Fruit fly (Drosophila melanogaster) whole organism, embryonic: Measurements from ENCODE around the gene Patr-1.

Experiments used
- Awh ChIP-seq: fragments of 200-800 bp; sonication (Bioruptor generic); IDR thresholded peaks from 2 replicates; pipeline ENCODE4, ENCODE4 v1.3.6; 2022; ENCODE audit warnings: missing biosample characterization, missing genetic modification characterization
- Bgb ChIP-seq: fragments of 200-800 bp; sonication (Bioruptor generic); IDR thresholded peaks from 2 replicates; pipeline ENCODE4 v1.3.6; 2022; ENCODE audit warnings: missing biosample characterization, missing genetic modification characterization; ENCODE audit not compliant: partially characterized antibody
- CG10979 ChIP-seq: fragments of 200-800 bp; sonication (Bioruptor generic); optimal IDR thresholded peaks from 2 replicates; lab custom pipeline; 2018; ENCODE audit warnings: missing biosample characterization, mild to moderate bottlenecking, missing genetic modification characterization, moderate library complexity
- CG11560 ChIP-seq: fragments of 200-800 bp; sonication (Bioruptor generic); IDR thresholded peaks from 3 replicates; pipeline ENCODE4 v1.3.6; 2022; ENCODE audit warnings: missing biosample characterization, missing genetic modification characterization
- CG14965 ChIP-seq: fragments of 200-800 bp; sonication (Bioruptor generic); optimal IDR thresholded peaks from 2 replicates; lab custom pipeline; 2016; ENCODE audit warnings: missing biosample characterization, missing genetic modification characterization, borderline replicate concordance
- CG15514 ChIP-seq: fragments of 200-800 bp; sonication (Bioruptor generic); optimal IDR thresholded peaks from 3 replicates; lab custom pipeline; 2017; ENCODE audit warnings: missing biosample characterization, missing genetic modification characterization, mild to moderate bottlenecking, moderate library complexity, missing genetic modification reagents
- CG1647 ChIP-seq: fragments of 200-800 bp; sonication (Bioruptor generic); optimal IDR thresholded peaks from 3 replicates; lab custom pipeline; 2016; ENCODE audit warnings: missing biosample characterization, missing genetic modification characterization
- CG2129 ChIP-seq: fragments of 200-800 bp; sonication (Bioruptor generic); IDR thresholded peaks from 2 replicates; pipeline ENCODE4 v1.3.6; 2022; ENCODE audit warnings: missing biosample characterization, missing genetic modification characterization; ENCODE audit not compliant: partially characterized antibody
- CG3407 ChIP-seq: fragments of 200-800 bp; sonication (Bioruptor generic); optimal IDR thresholded peaks from 2 replicates; lab custom pipeline; 2018; ENCODE audit warnings: missing biosample characterization, mild to moderate bottlenecking, missing genetic modification characterization
- CG42726 ChIP-seq: fragments of 200-800 bp; sonication (Bioruptor generic); IDR thresholded peaks from 2 replicates; pipeline ENCODE4 v1.3.6; 2022; ENCODE audit warnings: missing biosample characterization, missing genetic modification characterization; ENCODE audit not compliant: partially characterized antibody
- CG6254 ChIP-seq: fragments of 200-800 bp; sonication (Bioruptor generic); optimal IDR thresholded peaks from 3 replicates; lab custom pipeline; 2017; ENCODE audit warnings: mild to moderate bottlenecking, missing biosample characterization, missing genetic modification reagents, missing genetic modification characterization
- CG6654 ChIP-seq: fragments of 200-800 bp; sonication (Bioruptor generic); optimal IDR thresholded peaks from 2 replicates; lab custom pipeline; 2017; ENCODE audit warnings: missing biosample characterization, mild to moderate bottlenecking, missing genetic modification characterization
- CG6689 ChIP-seq: fragments of 200-800 bp; sonication (Bioruptor generic); IDR thresholded peaks from 2 replicates; pipeline ENCODE4 v1.3.6; 2022; ENCODE audit warnings: missing biosample characterization, missing genetic modification characterization
- CG6791 ChIP-seq: fragments of 200-800 bp; sonication (Bioruptor generic); IDR thresholded peaks from 3 replicates; pipeline ENCODE4 v1.3.6; 2022; ENCODE audit warnings: missing biosample characterization, missing genetic modification characterization; ENCODE audit not compliant: partially characterized antibody
- CG6854 ChIP-seq: fragments of 200-800 bp; sonication (Bioruptor generic); optimal IDR thresholded peaks from 3 replicates; lab custom pipeline; 2017; ENCODE audit warnings: missing biosample characterization, mild to moderate bottlenecking, missing genetic modification characterization
- CG7928 ChIP-seq: fragments of 200-800 bp; sonication (Bioruptor generic); optimal IDR thresholded peaks from 2 replicates; lab custom pipeline; 2017; ENCODE audit warnings: missing biosample characterization, mild to moderate bottlenecking, missing genetic modification characterization
- CG7987 ChIP-seq: fragments of 200-800 bp; sonication (Bioruptor generic); optimal IDR thresholded peaks from 2 replicates; lab custom pipeline; 2018; ENCODE audit warnings: missing biosample characterization, mild to moderate bottlenecking, missing genetic modification characterization, moderate library complexity
- CG8359 ChIP-seq: fragments of 200-800 bp; sonication (Bioruptor generic); optimal IDR thresholded peaks from 2 replicates; lab custom pipeline; 2017; ENCODE audit warnings: missing biosample characterization, mild to moderate bottlenecking, missing genetic modification characterization, borderline replicate concordance
- CG8924 ChIP-seq: fragments of 200-800 bp; optimal IDR thresholded peaks from 3 replicates; lab custom pipeline; 2019; ENCODE audit warnings: missing biosample characterization, mild to moderate bottlenecking, missing genetic modification characterization, moderate library complexity
- CoRest ChIP-seq: fragments of 200-800 bp; sonication (Bioruptor generic); optimal IDR thresholded peaks from 3 replicates; lab custom pipeline; 2018; ENCODE audit warnings: missing biosample characterization, mild to moderate bottlenecking, missing genetic modification characterization, moderate library complexity
- E2f1 ChIP-seq: fragments of 200-800 bp; sonication (Bioruptor generic); IDR thresholded peaks from 2 replicates; pipeline ENCODE4 v1.3.6; 2022; ENCODE audit warnings: missing biosample characterization, missing genetic modification characterization
- Gsc ChIP-seq: fragments of 200-800 bp; sonication (Bioruptor generic); IDR thresholded peaks from 2 replicates; pipeline ENCODE4 v1.3.6; 2022; ENCODE audit warnings: missing biosample characterization, missing genetic modification characterization
- HmgD ChIP-seq: fragments of 200-800 bp; sonication (Bioruptor generic); optimal IDR thresholded peaks from 3 replicates; lab custom pipeline; 2016; ENCODE audit warnings: missing biosample characterization, missing genetic modification characterization
- MESR4 ChIP-seq: fragments of 200-800 bp; sonication (Bioruptor generic); optimal IDR thresholded peaks from 2 replicates; lab custom pipeline; 2018; ENCODE audit warnings: missing biosample characterization, mild to moderate bottlenecking, missing genetic modification characterization, moderate library complexity
- Meics ChIP-seq: fragments of 200-800 bp; sonication (Bioruptor generic); optimal IDR thresholded peaks from 2 replicates; lab custom pipeline; 2017; ENCODE audit warnings: missing biosample characterization, mild to moderate bottlenecking, missing genetic modification characterization
- Mes4 ChIP-seq: fragments of 200-800 bp; sonication (Bioruptor generic); optimal IDR thresholded peaks from 2 replicates; lab custom pipeline; 2016; ENCODE audit warnings: missing biosample characterization, missing genetic modification characterization
- NfI ChIP-seq: fragments of 200-800 bp; sonication (Bioruptor generic); optimal IDR thresholded peaks from 3 replicates; lab custom pipeline; 2018; ENCODE audit warnings: missing biosample characterization, mild to moderate bottlenecking, missing genetic modification characterization, moderate library complexity
- Poxn ChIP-seq: fragments of 200-800 bp; sonication (Bioruptor generic); IDR thresholded peaks from 2 replicates; pipeline ENCODE4 v1.3.6; 2022; ENCODE audit warnings: missing biosample characterization, missing genetic modification characterization
- YL-1 ChIP-seq: fragments of 200-800 bp; sonication (Bioruptor generic); optimal IDR thresholded peaks from 3 replicates; lab custom pipeline; 2017; ENCODE audit warnings: missing biosample characterization, mild to moderate bottlenecking, missing genetic modification characterization
- aop ChIP-seq: fragments of 200-800 bp; sonication (Bioruptor generic); IDR thresholded peaks from 2 replicates; pipeline ENCODE4 v1.3.6; 2022; ENCODE audit warnings: missing biosample characterization, missing genetic modification characterization
- bbx ChIP-seq: fragments of 200-800 bp; sonication (Bioruptor generic); IDR thresholded peaks from 2 replicates; pipeline ENCODE4 v1.3.6; 2022; ENCODE audit warnings: missing biosample characterization, missing genetic modification characterization; ENCODE audit not compliant: partially characterized antibody
- bowl ChIP-seq: fragments of 200-800 bp; sonication (Bioruptor generic); IDR thresholded peaks from 2 replicates; pipeline ENCODE4 v1.3.6; 2022; ENCODE audit warnings: missing biosample characterization, missing genetic modification characterization
- bsh ChIP-seq, 2 experiments: fragments of 200-800 bp; sonication (Bioruptor generic); optimal IDR thresholded peaks; 2 replicates each; lab custom pipeline; 2017 to 2018; ENCODE audit warnings: mild to moderate bottlenecking in 2 of 2, missing biosample characterization in 2 of 2, missing genetic modification characterization in 2 of 2, moderate library complexity in 1 of 2
- caup ChIP-seq: fragments of 200-800 bp; sonication (Bioruptor generic); optimal IDR thresholded peaks from 3 replicates; lab custom pipeline; 2017; ENCODE audit warnings: missing biosample characterization, mild to moderate bottlenecking, missing genetic modification characterization, moderate library complexity; ENCODE audit not compliant: severe bottlenecking
- danr ChIP-seq: fragments of 200-800 bp; sonication (Bioruptor generic); IDR thresholded peaks from 2 replicates; pipeline ENCODE4 v1.3.6; 2022; ENCODE audit warnings: missing biosample characterization, missing genetic modification characterization
- fd3F ChIP-seq: fragments of 200-800 bp; sonication (Bioruptor generic); optimal IDR thresholded peaks from 2 replicates; lab custom pipeline; 2018; ENCODE audit warnings: missing biosample characterization, mild to moderate bottlenecking, missing genetic modification characterization, moderate library complexity
- inv ChIP-seq: fragments of 200-800 bp; sonication (Bioruptor generic); IDR thresholded peaks from 2 replicates; pipeline ENCODE4 v1.3.6; 2022; ENCODE audit warnings: missing biosample characterization, missing genetic modification characterization; ENCODE audit not compliant: partially characterized antibody
- jigr1 ChIP-seq: fragments of 200-800 bp; sonication (Bioruptor generic); IDR thresholded peaks from 3 replicates; pipeline ENCODE4 v1.3.6; 2022; ENCODE audit warnings: missing biosample characterization, missing genetic modification characterization
- mld ChIP-seq: fragments of 200-800 bp; sonication (Bioruptor generic); IDR thresholded peaks from 3 replicates; pipeline ENCODE4 v1.3.6; 2022; ENCODE audit warnings: missing biosample characterization, missing genetic modification characterization; ENCODE audit not compliant: partially characterized antibody
- nmo ChIP-seq: fragments of 200-800 bp; sonication (Bioruptor generic); optimal IDR thresholded peaks from 2 replicates; lab custom pipeline; 2018; ENCODE audit warnings: missing biosample characterization, mild to moderate bottlenecking, missing genetic modification characterization, moderate library complexity
- psq ChIP-seq: fragments of 200-800 bp; sonication (Bioruptor generic); optimal IDR thresholded peaks from 2 replicates; lab custom pipeline; 2017; ENCODE audit warnings: missing biosample characterization, missing genetic modification characterization
- repo ChIP-seq: fragments of 200-800 bp; sonication (Bioruptor generic); optimal IDR thresholded peaks from 2 replicates; lab custom pipeline; 2016; ENCODE audit warnings: missing biosample characterization, missing genetic modification characterization
- sim ChIP-seq: fragments of 200-800 bp; sonication (Bioruptor generic); IDR thresholded peaks from 2 replicates; pipeline ENCODE4 v1.3.6; 2022; ENCODE audit warnings: missing biosample characterization, missing genetic modification characterization
- tll ChIP-seq, 2 experiments: fragments of 200-800 bp in 1 of 2; fragments of >200 bp in 1 of 2; sonication (Bioruptor generic) in 1 of 2; optimal IDR thresholded peaks; 2 replicates each; lab custom pipeline; 2017 to 2019; ENCODE audit warnings: missing biosample characterization in 2 of 2, missing genetic modification characterization in 2 of 2, mild to moderate bottlenecking in 1 of 2, moderate library complexity in 1 of 2
- tna ChIP-seq: fragments of 200-800 bp; sonication (Bioruptor generic); IDR thresholded peaks from 2 replicates; pipeline ENCODE4 v1.3.6; 2022; ENCODE audit warnings: missing biosample characterization, missing genetic modification characterization; ENCODE audit not compliant: partially characterized antibody
- vnd ChIP-seq: fragments of 200-800 bp; sonication (Bioruptor generic); IDR thresholded peaks from 3 replicates; pipeline ENCODE4 v1.3.6; 2022; ENCODE audit warnings: missing biosample characterization, missing genetic modification characterization; ENCODE audit not compliant: partially characterized antibody
- zf30C ChIP-seq: fragments of 200-800 bp; sonication (Bioruptor generic); optimal IDR thresholded peaks from 3 replicates; lab custom pipeline; 2018; ENCODE audit warnings: missing biosample characterization, mild to moderate bottlenecking, missing genetic modification characterization

Gene Patr-1

dm6 chr3R:17085029-17085807, 41.9 kb downstream of the Patr-1 start, which contains the start of gene GckIII (continued):
- TF ChIP-seq Bgb (GFP tag; lab: Robert Waterston, UW) = peak; percentile 86
- no peak for TF ChIP-seq tll (GFP tag; optimal IDR thresholded peaks at IDR 0.05; lab: Kevin White, UChicago)
- no peak for TF ChIP-seq Gsc
- TF ChIP-seq CG10979 (tag; lab: Kevin White, UChicago) = peak; percentile 2
- no peak for TF ChIP-seq CG1647 (GFP tag; lab: Kevin White, UChicago)
- TF ChIP-seq Awh = no peak
- TF ChIP-seq CG2129 (GFP tag; lab: Robert Waterston, UW) = peak; percentile 86
- TF ChIP-seq bowl = no peak
- TF ChIP-seq fd3F (GFP tag; lab: Kevin White, UChicago) = no peak
- TF ChIP-seq mld (GFP tag; lab: Robert Waterston, UW) = peak; percentile 87
- TF ChIP-seq CG6854 (GFP tag; lab: Kevin White, UChicago) = no peak
- TF ChIP-seq CG6791 (GFP tag; lab: Robert Waterston, UW) = peak; percentile 87
- TF ChIP-seq CG11560 (tag; lab: Robert Waterston, UW) = peak; percentile 83; the same call in 2 of the 3 replicates
- no peak for TF ChIP-seq CG6254 (GFP tag; lab: Kevin White, UChicago)
- TF ChIP-seq CG14965 (GFP tag; lab: Kevin White, UChicago) = no peak
- no peak for TF ChIP-seq repo (GFP tag; lab: Kevin White, UChicago)
- peak; percentile 70 for TF ChIP-seq inv
- TF ChIP-seq MESR4 (GFP tag; lab: Kevin White, UChicago) = peak; percentile 89
- TF ChIP-seq CG8924 (tag; lab: Kevin White, UChicago) = peak; percentile 32
- peak; percentile 66 for TF ChIP-seq vnd (GFP tag; lab: Robert Waterston, UW)
- no peak for TF ChIP-seq danr (GFP tag; lab: Robert Waterston, UW)
- no peak for TF ChIP-seq psq (GFP tag; lab: Kevin White, UChicago)
- TF ChIP-seq zf30C (GFP tag; lab: Kevin White, UChicago) = no peak
- no peak for TF ChIP-seq HmgD (GFP tag; lab: Kevin White, UChicago)
- TF ChIP-seq Poxn = no peak
- TF ChIP-seq CG7987 (GFP tag; lab: Kevin White, UChicago) = no peak
- no peak for TF ChIP-seq CG8359 (GFP tag; lab: Kevin White, UChicago)
- TF ChIP-seq CG42726 = peak; percentile 73; the same call in 1 of the 2 replicates
- no peak for TF ChIP-seq Meics (GFP tag; lab: Kevin White, UChicago)
- TF ChIP-seq bsh (GFP tag; optimal IDR thresholded peaks at IDR 0.05; lab: Kevin White, UChicago) = no peak
- peak; percentile 5 for TF ChIP-seq YL-1
- TF ChIP-seq sim (GFP tag; lab: Robert Waterston, UW) = no peak
- no peak for TF ChIP-seq CG6689
- no peak for TF ChIP-seq NfI (GFP tag; lab: Kevin White, UChicago)
- TF ChIP-seq aop = no peak
- TF ChIP-seq CoRest (tag; lab: Kevin White, UChicago) = peak; percentile 5
- peak; percentile 86 for TF ChIP-seq bbx (GFP tag; lab: Robert Waterston, UW)
- TF ChIP-seq CG6654 (GFP tag; lab: Kevin White, UChicago) = no peak
- peak; percentile 24 for TF ChIP-seq CG15514 (GFP tag; lab: Kevin White, UChicago)
- TF ChIP-seq Mes4 (GFP tag; lab: Kevin White, UChicago) = no peak
- TF ChIP-seq jigr1 (GFP tag; lab: Robert Waterston, UW) = no peak
- no peak for TF ChIP-seq CG3407
- peak; percentile 79 for TF ChIP-seq tna (GFP tag; lab: Robert Waterston, UW)
- peak; percentile 2 for TF ChIP-seq nmo (GFP tag; lab: Kevin White, UChicago)
- TF ChIP-seq E2f1 (GFP tag; lab: Robert Waterston, UW) = no peak
- TF ChIP-seq CG7928 (GFP tag; lab: Kevin White, UChicago) = no peak
- TF ChIP-seq caup (GFP tag; lab: Kevin White, UChicago) = no peak
